Worm (Caenorhabditis elegans): Measurements from ENCODE around the gene nep-6.

nep-6 gene

DNA sequence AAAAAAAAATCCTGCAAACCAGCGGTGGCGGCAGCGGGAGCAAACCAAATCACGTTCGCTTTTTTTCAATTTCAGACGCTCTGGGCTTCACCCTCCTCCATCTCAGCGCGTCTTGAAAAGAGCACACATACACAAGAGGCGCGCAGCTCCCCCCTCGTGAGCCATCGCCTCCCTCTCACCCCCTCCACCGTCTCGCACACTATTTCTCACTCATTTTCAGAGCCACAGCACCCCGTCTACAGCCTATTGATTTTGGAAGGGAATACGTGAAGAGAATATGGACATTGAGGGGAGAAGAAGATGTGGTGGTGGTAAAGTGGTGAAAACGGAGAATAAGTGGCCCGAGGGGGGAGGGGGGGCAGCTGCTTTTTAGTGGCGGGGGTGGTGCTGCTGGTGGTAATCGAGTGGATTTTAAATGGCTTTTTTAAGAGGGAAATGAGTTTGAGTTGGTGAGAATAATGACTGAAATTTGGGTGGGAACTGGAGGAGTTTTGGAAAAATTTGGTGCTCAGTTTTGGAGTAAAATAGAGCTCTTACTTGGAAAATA, 11.6 kb downstream of the nep-6 start (continued):
- TF ChIP-seq gmeb-1 (tag; optimal IDR thresholded peaks at IDR 0.05) (no peak), nhr-23 (tag; optimal IDR thresholded peaks at IDR 0.05) (no peak), mbf-1 (tag; optimal IDR thresholded peaks at IDR 0.05) (no peak), lsy-2 (tag; optimal IDR thresholded peaks at IDR 0.05) (peak in 1 of 2 experiments; percentile 49), unc-62 (GFP tag; optimal IDR thresholded peaks at IDR 0.05) (no peak), ama-1 (optimal IDR thresholded peaks at IDR 0.05) (no peak), nhr-6 (tag; optimal IDR thresholded peaks at IDR 0.05) (no peak), ceh-16 (tag; optimal IDR thresholded peaks at IDR 0.05) (no peak), C34F6.9 (tag; optimal IDR thresholded peaks at IDR 0.05) (peak; percentile 56)

DNA sequence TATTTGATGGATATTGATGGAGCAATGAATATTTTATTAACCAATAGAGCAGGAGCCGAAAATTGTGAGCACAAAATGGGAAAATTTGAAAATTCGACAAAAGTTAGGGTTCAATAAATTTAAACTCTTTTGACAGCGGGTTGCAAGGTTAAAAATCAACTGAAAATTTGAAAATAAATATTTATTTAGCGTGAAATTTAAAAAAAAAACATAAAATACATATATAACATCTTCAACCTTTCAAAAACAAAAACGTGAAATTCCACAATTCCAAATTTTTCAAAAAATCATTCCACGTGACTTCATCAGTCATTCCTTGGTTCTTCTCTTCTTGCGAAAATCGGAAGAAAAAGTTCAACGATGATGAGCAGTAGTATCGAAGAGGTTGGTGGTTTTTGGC, 12.8 kb downstream of the nep-6 start, which contains the start of gene C16C8.18:
C16C8.18 (plus strand) TSS at position 301 of the 400 bp plus-strand sequence.
- TF ChIP-seq nhr-25 (tag; optimal IDR thresholded peaks at IDR 0.05) = no peak
- TF ChIP-seq unc-55 (GFP tag; optimal IDR thresholded peaks at IDR 0.05) = peak; percentile 27
- no peak for TF ChIP-seq egl-27 (tag; optimal IDR thresholded peaks at IDR 0.05)
- TF ChIP-seq R02D3.7 (tag; optimal IDR thresholded peaks at IDR 0.05) = no peak

DNA sequence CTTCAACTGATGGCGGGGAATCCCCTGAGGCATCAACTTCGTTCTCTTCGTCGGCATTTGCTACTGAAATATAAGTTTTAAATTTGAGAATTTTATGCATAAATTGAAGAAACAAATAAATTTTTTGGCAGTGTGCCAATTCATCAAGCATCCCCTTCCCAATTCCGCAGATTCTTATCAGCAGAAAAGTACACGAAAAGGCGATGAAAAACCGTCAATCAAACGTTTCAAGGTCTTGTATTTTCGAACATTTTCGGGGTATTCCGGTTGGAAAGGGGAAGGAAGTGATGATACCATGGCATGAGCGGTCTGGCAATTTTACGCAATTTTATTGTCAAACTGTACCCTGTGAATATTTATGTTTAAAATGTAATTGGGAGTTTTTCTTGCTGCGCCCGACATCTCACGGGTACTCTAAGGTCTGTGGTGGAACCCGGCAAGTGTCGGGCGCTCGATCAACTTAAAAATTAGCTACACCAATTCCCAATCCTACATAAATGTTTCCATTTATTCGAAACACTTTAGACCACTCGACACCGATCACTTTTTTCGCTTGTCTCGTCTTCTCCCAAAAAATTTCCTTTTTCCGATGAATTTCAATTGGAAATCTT, 18.4 kb downstream of the nep-6 start:
- TF ChIP-seq sma-9 (GFP tag; optimal IDR thresholded peaks at IDR 0.05) (no peak), sma-9 (tag; optimal IDR thresholded peaks at IDR 0.05) (no peak), nhr-11 (tag; optimal IDR thresholded peaks at IDR 0.05) (no peak), nhr-12 (tag; optimal IDR thresholded peaks at IDR 0.05) (no peak), snpc-4 (tag; optimal IDR thresholded peaks at IDR 0.05) (peak; percentile 67), unc-62 (GFP tag; optimal IDR thresholded peaks at IDR 0.05) (no peak), ceh-16 (tag; optimal IDR thresholded peaks at IDR 0.05) (no peak), sem-4 (tag; optimal IDR thresholded peaks at IDR 0.05) (no peak), nhr-25 (tag; optimal IDR thresholded peaks at IDR 0.05) (peak; percentile 26), ztf-1 (GFP tag; conservative IDR thresholded peaks at IDR 0.05) (no peak), mbf-1 (tag; optimal IDR thresholded peaks at IDR 0.05) (no peak), ztf-11 (tag; optimal IDR thresholded peaks at IDR 0.05) (no peak), lin-11 (tag; optimal IDR thresholded peaks at IDR 0.05) (no peak)

DNA sequence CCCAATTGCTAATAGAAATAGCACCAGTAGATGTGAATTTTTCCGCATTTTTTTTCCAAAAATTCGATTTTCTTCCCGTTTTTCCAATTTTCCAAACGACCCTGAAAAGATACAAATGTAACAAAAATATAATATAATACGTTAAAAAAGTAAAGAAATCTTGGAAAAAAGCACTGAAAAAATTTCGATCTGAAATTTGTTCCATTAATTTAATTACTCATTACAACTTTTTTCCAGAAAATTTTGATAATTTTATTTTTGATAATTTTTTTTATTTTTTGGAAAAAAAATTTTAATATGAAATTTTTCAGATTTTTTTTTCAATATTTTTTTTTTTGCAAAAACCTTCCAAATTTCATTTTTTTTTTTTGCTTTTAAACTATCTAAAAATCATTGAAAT, 19.8 kb downstream of the nep-6 start, which contains the start of gene skpo-2:
skpo-2 (minus strand) TSS at position 101 of the 400 bp plus-strand sequence.
- TF ChIP-seq nhr-77 (tag; optimal IDR thresholded peaks at IDR 0.05) (no peak), ceh-82 (tag; optimal IDR thresholded peaks at IDR 0.05) (no peak), blmp-1 (tag; optimal IDR thresholded peaks at IDR 0.05; ENCODE audit: insufficient read depth) (no peak), gmeb-1 (tag; optimal IDR thresholded peaks at IDR 0.05) (no peak), dmd-4 (tag; optimal IDR thresholded peaks at IDR 0.05) (no peak), nhr-129 (tag; optimal IDR thresholded peaks at IDR 0.05) (no peak), unc-62 (GFP tag; optimal IDR thresholded peaks at IDR 0.05) (no peak), lin-39 (tag; optimal IDR thresholded peaks at IDR 0.05) (no peak), nhr-23 (tag; optimal IDR thresholded peaks at IDR 0.05) (no peak), ama-1 (optimal IDR thresholded peaks at IDR 0.05) (no peak), lin-11 (tag; optimal IDR thresholded peaks at IDR 0.05) (no peak), skn-1 (tag; optimal IDR thresholded peaks at IDR 0.05) (no peak), unc-55 (GFP tag; optimal IDR thresholded peaks at IDR 0.05) (no peak), aly-2 (tag; optimal IDR thresholded peaks at IDR 0.05) (no peak), nhr-12 (tag; optimal IDR thresholded peaks at IDR 0.05) (no peak)

DNA sequence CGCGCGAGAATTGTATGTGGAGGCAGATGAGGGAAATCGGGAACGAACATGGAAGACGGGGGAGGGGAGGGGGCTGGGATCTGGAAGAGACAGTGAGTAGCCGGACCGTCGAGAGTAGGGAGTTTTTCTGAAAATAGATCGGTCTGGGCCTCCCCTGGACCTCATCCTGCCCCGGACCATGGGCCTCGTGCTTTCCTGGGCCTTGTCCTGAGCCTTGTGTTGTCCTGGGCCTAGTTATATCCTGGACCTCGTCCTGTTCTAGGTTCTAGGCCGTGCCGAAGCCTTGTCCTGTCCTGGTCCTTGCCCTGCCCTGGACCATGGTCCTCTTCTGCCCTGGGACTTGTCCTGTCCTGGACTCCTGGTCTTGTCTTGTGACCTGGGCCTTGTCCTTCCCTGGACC, 20.8 kb downstream of the nep-6 start:
- TF ChIP-seq nhr-23 (tag; optimal IDR thresholded peaks at IDR 0.05) (no peak), ztf-4 (tag; optimal IDR thresholded peaks at IDR 0.05) (no peak), gmeb-1 (tag; optimal IDR thresholded peaks at IDR 0.05) (no peak), mab-5 (tag; optimal IDR thresholded peaks at IDR 0.05) (no peak), nhr-21 (tag; optimal IDR thresholded peaks at IDR 0.05) (no peak)

DNA sequence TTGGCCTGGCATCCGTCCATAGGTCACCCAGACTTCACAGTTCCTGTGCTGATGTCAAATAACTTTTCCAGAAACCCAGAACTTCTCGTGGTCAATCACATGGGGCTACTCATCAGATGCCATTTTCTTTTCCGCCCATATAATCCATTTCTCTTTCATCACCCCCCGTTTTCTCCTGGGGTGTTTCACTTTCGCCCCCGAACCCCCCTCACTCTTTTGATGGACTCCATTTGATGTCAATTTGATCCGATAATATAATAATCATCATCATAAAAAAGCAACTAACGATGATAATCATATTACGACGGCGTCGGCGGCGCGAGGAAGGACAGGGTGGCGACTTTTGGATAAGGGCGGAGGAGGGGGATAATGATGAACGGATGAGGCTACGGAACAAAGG, 21.7 kb downstream of the nep-6 start:
- TF ChIP-seq lin-13 (GFP tag; optimal IDR thresholded peaks at IDR 0.05) (no peak), R02D3.7 (tag; optimal IDR thresholded peaks at IDR 0.05) (no peak), blmp-1 (tag; optimal IDR thresholded peaks at IDR 0.05; ENCODE audit: insufficient read depth) (peak; percentile 39), Y55F3AM.14 (GFP tag; optimal IDR thresholded peaks at IDR 0.05) (no peak)

Data from whole organism, L2 larva.